Worm (Caenorhabditis elegans) whole organism, L4 larva: ENCODE data around the gene K10D6.4.

ENCODE experiments used
- F26F4.8 ChIP-seq: fragments of 200-800 bp; sonication (Bioruptor generic); conservative IDR thresholded peaks from 2 replicates; pipeline ENCODE4 v1.3.6; 2022; ENCODE audit warnings: missing genetic modification characterization, missing compliant biosample characterization
- F44E2.7 ChIP-seq: fragments of 200-800 bp; sonication (Bioruptor generic); IDR thresholded peaks from 2 replicates; pipeline ENCODE4 v2.1.2; 2022; ENCODE audit warnings: missing genetic modification characterization, missing compliant biosample characterization
- Y48G9A.11 ChIP-seq: fragments of 200-800 bp; sonication (Bioruptor generic); IDR thresholded peaks from 2 replicates; pipeline ENCODE4 v1.3.6; 2022; ENCODE audit warnings: missing genetic modification reagents, missing genetic modification characterization, missing compliant biosample characterization
- dmd-9 ChIP-seq: fragments of 200-800 bp; sonication (Bioruptor generic); IDR thresholded peaks from 2 replicates; pipeline ENCODE4 v1.3.6; 2022; ENCODE audit warnings: missing genetic modification reagents, missing genetic modification characterization, missing compliant biosample characterization
- fos-1 ChIP-seq: fragments of 150-350 bp; optimal IDR thresholded peaks from 2 replicates; lab custom pipeline; 2014; ENCODE audit warnings: missing biosample characterization, missing genetic modification characterization
- lin-13 ChIP-seq: fragments of 150-350 bp; optimal IDR thresholded peaks from 2 replicates; lab custom pipeline; 2014; ENCODE audit warnings: missing biosample characterization, missing genetic modification reagents, missing genetic modification characterization
- lir-3 ChIP-seq: sonication (generic microtip); optimal IDR thresholded peaks from 2 replicates; lab custom pipeline; 2016; ENCODE audit warnings: mild to moderate bottlenecking, missing genetic modification characterization, missing compliant biosample characterization
- mes-2 ChIP-seq: sonication (generic microtip); optimal IDR thresholded peaks from 2 replicates; lab custom pipeline; 2016; ENCODE audit warnings: missing genotype, mild to moderate bottlenecking, missing genetic modification characterization, missing compliant biosample characterization; ENCODE audit not compliant: poor library complexity, severe bottlenecking
- pqm-1 ChIP-seq: sonication (generic microtip); optimal IDR thresholded peaks from 2 replicates; lab custom pipeline; 2017; ENCODE audit warnings: missing biosample characterization, missing genetic modification characterization
- set-16 ChIP-seq: fragments of 200-800 bp; sonication (Bioruptor generic); IDR thresholded peaks from 2 replicates; pipeline ENCODE4 v1.3.6; 2022; ENCODE audit warnings: missing genetic modification reagents, missing genetic modification characterization, missing compliant biosample characterization
- skn-1 ChIP-seq: fragments of 150-350 bp; optimal IDR thresholded peaks from 2 replicates; lab custom pipeline; 2014; ENCODE audit warnings: missing biosample characterization, missing genetic modification characterization
- unc-130 ChIP-seq: sonication (generic microtip); optimal IDR thresholded peaks from 2 replicates; lab custom pipeline; 2016; ENCODE audit warnings: missing genetic modification reagents, missing genetic modification characterization, missing compliant biosample characterization
- unc-62 ChIP-seq, 3 experiments: fragments of 150-350 bp in 1 of 3; sonication (generic microtip); optimal IDR thresholded peaks in 2 of 3; peaks in 1 of 3; 1 replicate in 1 of 3; 2 replicates in 2 of 3; lab custom pipeline; 2014 to 2017; ENCODE audit warnings: missing biosample characterization in 3 of 3, missing genetic modification characterization in 3 of 3, missing genetic modification reagents in 3 of 3, missing genotype in 1 of 3
- ztf-11 ChIP-seq: fragments of 150-350 bp; optimal IDR thresholded peaks from 2 replicates; lab custom pipeline; 2014; ENCODE audit warnings: missing biosample characterization, missing genetic modification characterization

DNA sequence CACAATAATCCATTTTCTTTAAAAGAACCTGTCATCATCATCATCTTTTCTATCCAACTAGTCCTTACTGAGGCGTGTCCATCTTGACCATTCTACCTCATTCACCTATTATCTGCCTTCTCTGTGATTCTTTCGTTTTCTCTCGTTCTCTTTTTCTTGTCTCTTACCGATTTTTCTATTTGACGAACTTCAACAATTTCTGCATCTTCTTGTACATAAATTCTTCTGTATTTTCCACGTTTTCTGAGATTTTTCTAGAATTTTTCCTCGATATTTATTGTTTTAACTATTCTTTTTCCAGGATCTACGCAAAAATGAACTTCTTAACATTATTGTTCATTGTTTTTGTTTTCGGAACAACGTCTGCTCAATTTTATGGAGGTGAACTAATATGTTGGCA is 18.8 kb upstream of the K10D6.4 start, which contains the start of gene cnc-10:
- TF ChIP-seq F26F4.8, result no peak
- TF ChIP-seq unc-62 (GFP tag; optimal IDR thresholded peaks at IDR 0.05 in 1 of 2; lab: Kevin White, UChicago), result no peak
- no peak for TF ChIP-seq unc-62 (tag; optimal IDR thresholded peaks at IDR 0.05; lab: Kevin White, UChicago)
- TF ChIP-seq set-16 (GFP tag; lab: Robert Waterston, UW), result no peak
- TF ChIP-seq ztf-11 (tag; lab: Kevin White, UChicago), result no peak
- no peak for TF ChIP-seq pqm-1 (tag; lab: Kevin White, UChicago)
- TF ChIP-seq F44E2.7 (GFP tag; lab: Robert Waterston, UW), result no peak
- no peak for TF ChIP-seq skn-1 (tag; lab: Kevin White, UChicago)
- no peak for TF ChIP-seq mes-2 (tag; lab: Kevin White, UChicago)
- no peak for TF ChIP-seq lin-13 (GFP tag; lab: Kevin White, UChicago)
- no peak for TF ChIP-seq fos-1 (tag; lab: Kevin White, UChicago)
- TF ChIP-seq dmd-9 (GFP tag; lab: Robert Waterston, UW), result no peak
- no peak for TF ChIP-seq lir-3 (tag; lab: Kevin White, UChicago)
- TF ChIP-seq unc-130 (GFP tag; lab: Kevin White, UChicago), result no peak
- no peak for TF ChIP-seq Y48G9A.11
